Worm (Caenorhabditis elegans) whole organism, L1 larva: ENCODE data around the gene bigr-1.

Source experiments
- aly-2 ChIP-seq: fragments of 150-350 bp; optimal IDR thresholded peaks from 2 replicates; lab custom pipeline; 2014; ENCODE audit warnings: missing biosample characterization, missing genetic modification characterization
- lin-39 ChIP-seq: fragments of 150-350 bp; optimal IDR thresholded peaks from 2 replicates; lab custom pipeline; 2014; ENCODE audit warnings: missing biosample characterization, missing genetic modification reagents, missing genetic modification characterization
- nhr-11 ChIP-seq: fragments of 150-350 bp; optimal IDR thresholded peaks from 2 replicates; lab custom pipeline; 2014; ENCODE audit warnings: missing biosample characterization, missing genetic modification characterization
- nhr-237 ChIP-seq: fragments of 150-350 bp; optimal IDR thresholded peaks from 2 replicates; lab custom pipeline; 2014; ENCODE audit warnings: missing biosample characterization, missing genetic modification characterization
- nhr-71 ChIP-seq: sonication (generic microtip); optimal IDR thresholded peaks from 2 replicates; lab custom pipeline; 2016; ENCODE audit warnings: mild to moderate bottlenecking, missing genetic modification characterization, moderate library complexity, missing compliant biosample characterization
- nhr-90 ChIP-seq: sonication (generic microtip); optimal IDR thresholded peaks from 2 replicates; lab custom pipeline; 2016; ENCODE audit warnings: mild to moderate bottlenecking, missing genetic modification characterization, missing compliant biosample characterization; ENCODE audit not compliant: poor library complexity
- sox-4 ChIP-seq: sonication (generic microtip); optimal IDR thresholded peaks from 2 replicates; lab custom pipeline; 2016; ENCODE audit warnings: missing genetic modification characterization, missing compliant biosample characterization

DNA sequence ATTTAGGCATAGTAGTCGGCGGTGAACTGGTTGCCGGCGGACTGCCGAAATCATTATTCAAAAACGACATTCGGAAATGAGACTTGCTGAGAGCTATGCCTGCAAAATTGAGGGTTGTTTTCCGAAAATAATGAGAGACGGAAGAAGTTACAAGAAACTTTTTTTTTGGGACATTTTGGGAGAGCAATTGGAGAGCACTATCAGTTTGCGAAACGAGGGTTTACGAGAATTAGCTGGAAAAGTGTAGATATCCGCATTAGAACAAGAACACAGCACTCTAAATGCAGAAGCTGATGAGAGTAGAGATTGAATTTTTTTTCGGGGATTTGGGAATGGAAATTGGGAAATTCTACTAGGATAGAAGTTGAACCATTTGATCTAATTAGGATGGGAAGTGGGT lies 29.0 kb upstream of the bigr-1 start, which contains the start of gene pqm-1:
- TF ChIP-seq sox-4 (tag; lab: Kevin White, UChicago) = no peak
- no peak for TF ChIP-seq nhr-237 (tag; lab: Kevin White, UChicago)
- no peak for TF ChIP-seq nhr-71 (tag; lab: Kevin White, UChicago)
- TF ChIP-seq lin-39 = no peak
- no peak for TF ChIP-seq nhr-11 (tag; lab: Kevin White, UChicago)
- no peak for TF ChIP-seq aly-2 (tag; lab: Kevin White, UChicago)
- no peak for TF ChIP-seq nhr-90
